Worm (Caenorhabditis elegans) whole organism, L3 larva: ENCODE data around the gene F56C3.10.
"Not testable (repeated sequence)": the region's sequence is repeated elsewhere in the genome, so short reads cannot be mapped to it uniquely, and the experiment has no call there.

Source experiments
- R02D3.7 ChIP-seq: fragments of 150-350 bp; optimal IDR thresholded peaks from 2 replicates; lab custom pipeline; 2014; ENCODE audit warnings: missing biosample characterization, missing genetic modification characterization
- ZK546.5 ChIP-seq: sonication (generic microtip); optimal IDR thresholded peaks from 2 replicates; lab custom pipeline; 2017; ENCODE audit warnings: missing biosample characterization, missing genetic modification characterization
- ceh-9 ChIP-seq: sonication (generic microtip); optimal IDR thresholded peaks from 2 replicates; lab custom pipeline; 2018; ENCODE audit warnings: missing biosample characterization, missing genetic modification characterization
- elt-1 ChIP-seq: fragments of 150-350 bp; optimal IDR thresholded peaks from 2 replicates; lab custom pipeline; 2014; ENCODE audit warnings: missing biosample characterization, missing genetic modification characterization
- elt-2 ChIP-seq: sonication (generic microtip); optimal IDR thresholded peaks from 2 replicates; lab custom pipeline; 2016; ENCODE audit warnings: missing genetic modification reagents, mild to moderate bottlenecking, missing genetic modification characterization, missing compliant biosample characterization
- elt-3 ChIP-seq, 3 experiments: fragments of 150-350 bp in 1 of 3; sonication (generic microtip) in 2 of 3; optimal IDR thresholded peaks; 2 replicates in 2 of 3; 4 replicates in 1 of 3; lab custom pipeline; 2014 to 2017; ENCODE audit warnings: missing biosample characterization in 3 of 3, missing genetic modification characterization in 3 of 3
- eor-1 ChIP-seq, 2 experiments: fragments of 150-350 bp; optimal IDR thresholded peaks; 2 replicates each; lab custom pipeline; 2014 to 2018; ENCODE audit warnings: missing biosample characterization in 2 of 2, missing genetic modification characterization in 2 of 2
- fkh-10 ChIP-seq: sonication (generic microtip); optimal IDR thresholded peaks from 2 replicates; lab custom pipeline; 2017; ENCODE audit warnings: missing biosample characterization, missing genetic modification reagents, missing genetic modification characterization
- fos-1 ChIP-seq: fragments of 150-350 bp; optimal IDR thresholded peaks from 2 replicates; lab custom pipeline; 2014; ENCODE audit warnings: missing biosample characterization, missing genetic modification characterization
- jun-1 ChIP-seq: fragments of 150-350 bp; optimal IDR thresholded peaks from 2 replicates; lab custom pipeline; 2014; ENCODE audit warnings: missing biosample characterization, missing genetic modification reagents, missing genetic modification characterization
- lin-15B ChIP-seq: fragments of 150-350 bp; optimal IDR thresholded peaks from 2 replicates; lab custom pipeline; 2014; ENCODE audit warnings: missing biosample characterization, missing genetic modification characterization
- lsy-12 ChIP-seq: sonication (generic microtip); optimal IDR thresholded peaks from 2 replicates; lab custom pipeline; 2016; ENCODE audit warnings: mild to moderate bottlenecking, missing genetic modification characterization, missing compliant biosample characterization
- nfya-1 ChIP-seq: sonication (generic microtip); optimal IDR thresholded peaks from 2 replicates; lab custom pipeline; 2017; ENCODE audit warnings: missing genetic modification characterization, mild to moderate bottlenecking, missing compliant biosample characterization, antibody characterized with exemption, moderate library complexity; ENCODE audit not compliant: insufficient read depth
- nhr-11 ChIP-seq: fragments of 150-350 bp; optimal IDR thresholded peaks from 2 replicates; lab custom pipeline; 2014; ENCODE audit warnings: missing biosample characterization, missing genetic modification characterization
- nhr-12 ChIP-seq: fragments of 150-350 bp; optimal IDR thresholded peaks from 2 replicates; lab custom pipeline; 2014; ENCODE audit warnings: missing biosample characterization, missing genetic modification characterization
- nhr-23 ChIP-seq: fragments of 150-350 bp; optimal IDR thresholded peaks from 2 replicates; lab custom pipeline; 2014; ENCODE audit warnings: missing biosample characterization, missing genetic modification reagents, missing genetic modification characterization
- nhr-28 ChIP-seq: fragments of 150-350 bp; optimal IDR thresholded peaks from 2 replicates; lab custom pipeline; 2014; ENCODE audit warnings: missing biosample characterization, missing genetic modification characterization
- nhr-67 ChIP-seq: fragments of 150-350 bp; optimal IDR thresholded peaks from 2 replicates; lab custom pipeline; 2014; ENCODE audit warnings: missing biosample characterization, missing genetic modification characterization
- nhr-76 ChIP-seq: fragments of 150-350 bp; sonication (generic microtip); optimal IDR thresholded peaks from 5 replicates; lab custom pipeline; 2014; ENCODE audit warnings: missing biosample characterization, missing genetic modification characterization
- nhr-77 ChIP-seq: fragments of 150-350 bp; optimal IDR thresholded peaks from 2 replicates; lab custom pipeline; 2014; ENCODE audit warnings: missing biosample characterization, missing genetic modification characterization
- pha-4 ChIP-seq: fragments of 150-350 bp; optimal IDR thresholded peaks from 2 replicates; lab custom pipeline; 2014; ENCODE audit warnings: missing biosample characterization, missing genetic modification reagents, missing genetic modification characterization
- pqm-1 ChIP-seq: fragments of 150-350 bp; optimal IDR thresholded peaks from 2 replicates; lab custom pipeline; 2017; ENCODE audit warnings: missing biosample characterization, missing genetic modification characterization, inconsistent platforms
- sea-2 ChIP-seq: fragments of 150-350 bp; sonication (generic microtip); optimal IDR thresholded peaks from 4 replicates; lab custom pipeline; 2014; ENCODE audit warnings: missing biosample characterization, missing genetic modification reagents, missing genetic modification characterization
- skn-1 ChIP-seq: fragments of 150-350 bp; optimal IDR thresholded peaks from 2 replicates; lab custom pipeline; 2014; ENCODE audit warnings: missing biosample characterization, missing genetic modification characterization
- snpc-4 ChIP-seq: fragments of 150-350 bp; optimal IDR thresholded peaks from 2 replicates; lab custom pipeline; 2014; ENCODE audit warnings: missing biosample characterization, missing genetic modification characterization
- unc-39 ChIP-seq: sonication (generic microtip); optimal IDR thresholded peaks from 4 replicates; lab custom pipeline; 2017; ENCODE audit warnings: missing biosample characterization, missing genetic modification characterization
- ztf-11 ChIP-seq: fragments of 150-350 bp; optimal IDR thresholded peaks from 2 replicates; lab custom pipeline; 2014; ENCODE audit warnings: missing biosample characterization, missing genetic modification characterization
- ztf-4 ChIP-seq: fragments of 150-350 bp; optimal IDR thresholded peaks from 2 replicates; lab custom pipeline; 2014; ENCODE audit warnings: missing biosample characterization, missing genetic modification characterization

Gene F56C3.10

DNA sequence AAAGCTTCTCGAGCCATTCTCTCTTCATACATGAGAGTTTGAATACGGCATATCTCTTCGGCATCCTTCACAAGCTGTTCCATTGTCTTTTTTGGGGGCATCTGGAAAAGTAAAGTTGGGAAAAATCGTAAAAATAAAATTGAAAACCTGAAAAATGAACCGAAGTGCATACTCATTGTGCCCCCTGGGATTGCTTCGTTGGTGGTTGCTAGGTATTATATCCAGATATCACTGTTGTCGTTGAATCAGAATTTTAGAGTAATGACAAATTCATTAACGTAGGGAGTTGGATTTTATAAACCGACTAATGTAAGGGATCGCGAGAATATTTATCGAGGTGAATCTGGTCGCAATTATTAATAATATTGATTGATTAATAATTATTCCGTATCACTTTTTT is at the start of gene F56C3.10:
Gene F56C3.10, minus strand, starts transcription at position 101 of the 400 bp plus-strand sequence.
- no peak for TF ChIP-seq elt-2 (tag; lab: Kevin White, UChicago)
- no peak for TF ChIP-seq pqm-1 (tag; lab: Kevin White, UChicago)
- no peak for TF ChIP-seq ztf-11 (tag; lab: Kevin White, UChicago)
- no peak for TF ChIP-seq nhr-67
- no peak for TF ChIP-seq nhr-12 (tag; lab: Kevin White, UChicago)
- TF ChIP-seq nhr-28 (tag; lab: Kevin White, UChicago), result no peak
- TF ChIP-seq snpc-4 (tag; lab: Kevin White, UChicago), result no peak
- no peak for TF ChIP-seq ztf-4 (tag; lab: Kevin White, UChicago)

DNA sequence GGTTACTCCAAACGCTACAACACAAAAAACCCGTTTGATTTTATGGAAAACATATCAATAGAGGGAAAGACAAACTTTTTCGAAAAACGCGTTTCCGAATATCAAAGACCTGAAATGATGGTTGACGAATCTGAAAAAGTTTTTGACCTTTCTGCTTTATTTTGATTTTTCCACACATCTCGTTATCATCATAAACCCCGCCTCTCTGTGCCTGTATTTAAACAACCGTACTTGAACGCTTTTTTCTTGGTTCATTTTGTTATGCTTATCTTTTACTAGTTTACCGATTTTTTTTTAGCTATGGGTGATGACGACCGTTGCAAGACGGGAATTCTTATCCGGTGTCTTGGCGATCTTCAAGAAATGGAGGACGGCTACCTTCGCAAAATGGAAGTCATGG is 49.2 kb upstream of the F56C3.10 start, which contains the start of gene F19G12.1:
Gene F19G12.1, plus strand, starts transcription at position 301 of the 400 bp plus-strand sequence.
- not testable (repeated sequence) for TF ChIP-seq eor-1 (tag; optimal IDR thresholded peaks at IDR 0.05; lab: Kevin White, UChicago); sea-2 (GFP tag; lab: Kevin White, UChicago); R02D3.7 (tag; lab: Kevin White, UChicago)

ce11 chrX:1426425-1426824 is 45.0 kb upstream of the F56C3.10 start, which contains the start of gene F19G12.11:
TSS of gene F19G12.11 (minus strand) at chrX:1426525.
- TF ChIP-seq R02D3.7 (tag; lab: Kevin White, UChicago) (no peak), fkh-10 (GFP tag; lab: Kevin White, UChicago) (no peak), elt-2 (tag; lab: Kevin White, UChicago) (no peak), nhr-23 (tag; lab: Kevin White, UChicago) (no peak), nhr-11 (tag; lab: Kevin White, UChicago) (no peak), elt-3 (tag; optimal IDR thresholded peaks at IDR 0.05; lab: Kevin White, UChicago) (no peak), nhr-67 (no peak), lin-15B (tag; lab: Kevin White, UChicago) (no peak), fos-1 (tag; lab: Kevin White, UChicago) (no peak), nfya-1 (tag; lab: Kevin White, UChicago) (no peak), elt-1 (tag; lab: Kevin White, UChicago) (no peak), pqm-1 (tag; lab: Kevin White, UChicago) (no peak), nhr-77 (tag; lab: Kevin White, UChicago) (no peak), lsy-12 (tag; lab: Kevin White, UChicago) (no peak), nhr-76 (tag; lab: Kevin White, UChicago) (no peak), jun-1 (tag; lab: Kevin White, UChicago) (no peak), ztf-11 (tag; lab: Kevin White, UChicago) (no peak)

- no peak for TF ChIP-seq skn-1 (tag; lab: Kevin White, UChicago)
- no peak for TF ChIP-seq ZK546.5
- no peak for TF ChIP-seq nhr-76 (tag; lab: Kevin White, UChicago)
- no peak for TF ChIP-seq ceh-9 (tag; lab: Kevin White, UChicago)
- no peak for TF ChIP-seq unc-39 (tag; lab: Kevin White, UChicago)
- TF ChIP-seq nhr-23 (tag; lab: Kevin White, UChicago), result no peak
- TF ChIP-seq nhr-12 (tag; lab: Kevin White, UChicago), result no peak
Observed at ce11 chrX:1424509-1424908, 43.0 kb upstream of the F56C3.10 start, which contains the start of gene F19G12.3. TSS of gene F19G12.3 (plus strand) at chrX:1424809.

DNA sequence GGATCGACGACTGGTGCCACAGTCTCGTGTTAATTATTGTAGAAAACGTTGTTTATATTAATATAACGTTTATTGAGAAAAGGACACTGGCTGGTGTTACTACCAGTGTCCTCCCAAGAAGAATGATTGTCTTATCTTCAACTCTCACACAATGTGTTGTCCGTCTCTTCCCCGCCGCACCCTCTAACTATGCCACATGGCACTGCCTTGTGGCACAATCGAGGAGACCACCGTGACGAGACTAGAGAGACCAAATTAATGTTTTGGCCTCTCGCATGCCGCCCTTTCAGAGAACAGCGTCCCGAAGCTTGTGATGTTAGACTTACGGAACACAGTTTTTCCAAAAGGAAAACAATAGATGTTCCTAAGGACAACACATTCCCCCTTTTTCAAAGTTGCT is 40.8 kb upstream of the F56C3.10 start:
- TF ChIP-seq elt-2 (tag; lab: Kevin White, UChicago), result peak; percentile 48

ce11 chrX:1420524-1420923 is 39.1 kb upstream of the F56C3.10 start:
- TF ChIP-seq elt-2 (tag; lab: Kevin White, UChicago) (peak; percentile 40), skn-1 (tag; lab: Kevin White, UChicago) (peak; percentile 97), pha-4 (no peak), ceh-9 (tag; lab: Kevin White, UChicago) (no peak), R02D3.7 (tag; lab: Kevin White, UChicago) (no peak), snpc-4 (tag; lab: Kevin White, UChicago) (peak; percentile 10)
- TF ChIP-seq, all 47 proteins: peak for 3
